Worm (Caenorhabditis elegans) whole organism, L2 larva: Measurements from ENCODE around the gene ttr-44.

Experiments used
- C34F6.9 ChIP-seq: fragments of 150-350 bp; optimal IDR thresholded peaks from 2 replicates; lab custom pipeline; 2014; ENCODE audit warnings: missing biosample characterization, missing genetic modification characterization
- F13H6.1 ChIP-seq: sonication (generic microtip); optimal IDR thresholded peaks from 2 replicates; lab custom pipeline; 2016; ENCODE audit warnings: missing genetic modification characterization, missing compliant biosample characterization
- Y55F3AM.14 ChIP-seq: fragments of 200-800 bp; sonication (Bioruptor generic); optimal IDR thresholded peaks from 2 replicates; lab custom pipeline; 2018; ENCODE audit warnings: mild to moderate bottlenecking, missing genetic modification characterization, missing compliant biosample characterization
- ZK546.5 ChIP-seq: sonication (generic microtip); optimal IDR thresholded peaks from 2 replicates; lab custom pipeline; 2017; ENCODE audit warnings: missing biosample characterization, missing genetic modification characterization
- aly-2 ChIP-seq: fragments of 150-350 bp; optimal IDR thresholded peaks from 2 replicates; lab custom pipeline; 2014; ENCODE audit warnings: missing biosample characterization, missing genetic modification characterization
- ama-1 ChIP-seq: fragments of 150-350 bp; optimal IDR thresholded peaks from 2 replicates; lab custom pipeline; 2018; ENCODE audit warnings: inconsistent platforms
- blmp-1 ChIP-seq: sonication (generic microtip); optimal IDR thresholded peaks from 2 replicates; lab custom pipeline; 2017; ENCODE audit warnings: missing genetic modification characterization, mild to moderate bottlenecking, missing compliant biosample characterization, antibody characterized with exemption, moderate library complexity; ENCODE audit not compliant: insufficient read depth
- ceh-16 ChIP-seq: fragments of 150-350 bp; optimal IDR thresholded peaks from 2 replicates; lab custom pipeline; 2014; ENCODE audit warnings: missing biosample characterization, missing genetic modification characterization
- ceh-82 ChIP-seq: fragments of 150-350 bp; optimal IDR thresholded peaks from 2 replicates; lab custom pipeline; 2014; ENCODE audit warnings: missing biosample characterization, missing genetic modification characterization
- crh-2 ChIP-seq: sonication (generic microtip); optimal IDR thresholded peaks from 2 replicates; lab custom pipeline; 2017; ENCODE audit warnings: missing biosample characterization, missing genetic modification characterization
- dmd-4 ChIP-seq: sonication (generic microtip); optimal IDR thresholded peaks from 2 replicates; lab custom pipeline; 2017; ENCODE audit warnings: missing biosample characterization, missing genetic modification characterization
- egl-27 ChIP-seq: sonication (generic microtip); optimal IDR thresholded peaks from 3 replicates; lab custom pipeline; 2017; ENCODE audit warnings: missing biosample characterization, missing genetic modification reagents, missing genetic modification characterization
- elt-3 ChIP-seq: sonication (generic microtip); optimal IDR thresholded peaks from 2 replicates; lab custom pipeline; 2017; ENCODE audit warnings: missing biosample characterization, missing genetic modification characterization
- fos-1 ChIP-seq: fragments of 150-350 bp; optimal IDR thresholded peaks from 2 replicates; lab custom pipeline; 2014; ENCODE audit warnings: missing biosample characterization, missing genetic modification characterization
- gmeb-1 ChIP-seq: fragments of 150-350 bp; optimal IDR thresholded peaks from 2 replicates; lab custom pipeline; 2014; ENCODE audit warnings: missing biosample characterization, missing genetic modification characterization
- lin-11 ChIP-seq: fragments of 150-350 bp; sonication (generic microtip); optimal IDR thresholded peaks from 2 replicates; lab custom pipeline; 2014; ENCODE audit warnings: missing biosample characterization, missing genetic modification characterization, inconsistent platforms, mixed read lengths
- lin-13 ChIP-seq: fragments of 150-350 bp; optimal IDR thresholded peaks from 2 replicates; lab custom pipeline; 2014; ENCODE audit warnings: missing biosample characterization, missing genetic modification reagents, missing genetic modification characterization
- lin-39 ChIP-seq: fragments of 150-350 bp; optimal IDR thresholded peaks from 2 replicates; lab custom pipeline; 2014; ENCODE audit warnings: missing biosample characterization, missing genetic modification reagents, missing genetic modification characterization
- lsy-2 ChIP-seq, 2 experiments: fragments of 150-350 bp in 1 of 2; sonication (generic microtip) in 1 of 2; optimal IDR thresholded peaks; 2 replicates each; lab custom pipeline; 2014 to 2017; ENCODE audit warnings: missing biosample characterization in 2 of 2, missing genetic modification characterization in 2 of 2
- mab-5 ChIP-seq: fragments of 150-350 bp; optimal IDR thresholded peaks from 2 replicates; lab custom pipeline; 2014; ENCODE audit warnings: missing biosample characterization, missing genetic modification characterization
- mbf-1 ChIP-seq: sonication (generic microtip); optimal IDR thresholded peaks from 2 replicates; lab custom pipeline; 2017; ENCODE audit warnings: missing biosample characterization, missing genetic modification characterization
- mdl-1 ChIP-seq, 2 experiments: fragments of 150-350 bp in 1 of 2; sonication (generic microtip) in 1 of 2; optimal IDR thresholded peaks; 2 replicates each; lab custom pipeline; 2017; ENCODE audit warnings: missing biosample characterization in 2 of 2, missing genetic modification characterization in 2 of 2
- nhr-10 ChIP-seq: sonication (generic microtip); optimal IDR thresholded peaks from 2 replicates; lab custom pipeline; 2017; ENCODE audit warnings: missing biosample characterization, missing genetic modification characterization
- nhr-11 ChIP-seq: fragments of 150-350 bp; optimal IDR thresholded peaks from 2 replicates; lab custom pipeline; 2014; ENCODE audit warnings: missing biosample characterization, missing genetic modification characterization
- nhr-12 ChIP-seq: fragments of 150-350 bp; optimal IDR thresholded peaks from 2 replicates; lab custom pipeline; 2014; ENCODE audit warnings: missing biosample characterization, missing genetic modification characterization
- nhr-129 ChIP-seq: fragments of 150-350 bp; optimal IDR thresholded peaks from 2 replicates; lab custom pipeline; 2014; ENCODE audit warnings: missing biosample characterization, missing genetic modification characterization
- nhr-21 ChIP-seq: fragments of 150-350 bp; optimal IDR thresholded peaks from 2 replicates; lab custom pipeline; 2014; ENCODE audit warnings: missing biosample characterization, missing genetic modification characterization
- nhr-25 ChIP-seq: fragments of 150-350 bp; sonication (generic microtip); optimal IDR thresholded peaks from 3 replicates; lab custom pipeline; 2014; ENCODE audit warnings: missing biosample characterization, missing genetic modification characterization
- nhr-6 ChIP-seq: fragments of 150-350 bp; optimal IDR thresholded peaks from 2 replicates; lab custom pipeline; 2014; ENCODE audit warnings: missing biosample characterization, missing genetic modification characterization
- nhr-77 ChIP-seq: fragments of 150-350 bp; optimal IDR thresholded peaks from 2 replicates; lab custom pipeline; 2014; ENCODE audit warnings: missing biosample characterization, missing genetic modification characterization
- peb-1 ChIP-seq: fragments of 150-350 bp; optimal IDR thresholded peaks from 2 replicates; lab custom pipeline; 2014; ENCODE audit warnings: missing biosample characterization, missing genetic modification characterization
- sem-4 ChIP-seq: fragments of 150-350 bp; optimal IDR thresholded peaks from 2 replicates; lab custom pipeline; 2014; ENCODE audit warnings: missing biosample characterization, missing genetic modification reagents, missing genetic modification characterization
- skn-1 ChIP-seq: sonication (generic microtip); optimal IDR thresholded peaks from 2 replicates; lab custom pipeline; 2017; ENCODE audit warnings: missing biosample characterization, missing genetic modification characterization
- sma-3 ChIP-seq: sonication (generic microtip); optimal IDR thresholded peaks from 2 replicates; lab custom pipeline; 2016; ENCODE audit warnings: missing genetic modification reagents, missing genetic modification characterization, missing compliant biosample characterization
- sma-9 ChIP-seq, 2 experiments: fragments of 150-350 bp in 1 of 2; sonication (generic microtip) in 1 of 2; optimal IDR thresholded peaks; 2 replicates each; lab custom pipeline; 2014 to 2016; ENCODE audit warnings: missing genetic modification characterization in 2 of 2, mild to moderate bottlenecking in 1 of 2, missing biosample characterization in 1 of 2, missing compliant biosample characterization in 1 of 2, missing genetic modification reagents in 1 of 2, moderate library complexity in 1 of 2
- snpc-4 ChIP-seq: fragments of 150-350 bp; optimal IDR thresholded peaks from 2 replicates; lab custom pipeline; 2014; ENCODE audit warnings: missing biosample characterization, missing genetic modification characterization
- unc-55 ChIP-seq: fragments of 150-350 bp; sonication (generic microtip); optimal IDR thresholded peaks from 3 replicates; lab custom pipeline; 2014; ENCODE audit warnings: missing biosample characterization, missing genetic modification reagents, missing genetic modification characterization
- unc-62 ChIP-seq: fragments of 150-350 bp; optimal IDR thresholded peaks from 2 replicates; lab custom pipeline; 2014; ENCODE audit warnings: missing biosample characterization, missing genetic modification reagents, missing genetic modification characterization
- zag-1 ChIP-seq: fragments of 150-350 bp; optimal IDR thresholded peaks from 2 replicates; lab custom pipeline; 2014; ENCODE audit warnings: missing biosample characterization, missing genetic modification characterization
- ztf-1 ChIP-seq: fragments of 200-800 bp; sonication (Bioruptor generic); conservative IDR thresholded peaks from 2 replicates; pipeline ENCODE4 v1.3.6; 2022; ENCODE audit warnings: missing genetic modification characterization, missing compliant biosample characterization
- ztf-4 ChIP-seq: fragments of 150-350 bp; optimal IDR thresholded peaks from 2 replicates; lab custom pipeline; 2014; ENCODE audit warnings: missing biosample characterization, missing genetic modification characterization

The ttr-44 gene

DNA sequence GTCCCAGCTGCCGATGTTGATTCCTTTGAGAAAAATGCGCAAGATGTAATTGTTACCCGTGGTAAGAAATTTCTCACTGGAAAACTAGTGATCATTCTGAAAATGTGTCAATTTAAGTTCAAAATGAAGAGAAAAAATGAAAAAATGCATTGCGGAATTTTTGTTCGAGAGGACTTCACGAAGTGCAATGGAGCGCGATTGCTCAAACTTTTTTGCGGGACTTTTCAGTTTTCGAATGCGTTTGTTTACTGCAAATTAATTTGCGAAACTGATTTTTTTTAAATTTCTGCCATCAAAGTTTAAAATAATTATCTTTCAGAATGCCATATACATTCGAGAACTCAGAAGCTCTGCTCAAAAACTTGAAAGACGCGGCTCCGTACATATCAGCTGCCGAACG, 38.0 kb upstream of the ttr-44 start, which contains the start of the genes nuaf-1 and bir-2 (continued):
- no peak for TF ChIP-seq blmp-1 (tag; lab: Kevin White, UChicago)
- no peak for TF ChIP-seq elt-3 (tag; lab: Kevin White, UChicago)
- no peak for TF ChIP-seq ama-1 (lab: Kevin White, UChicago)
- no peak for TF ChIP-seq nhr-6 (tag; lab: Kevin White, UChicago)
- TF ChIP-seq aly-2 (tag; lab: Kevin White, UChicago) = no peak
- no peak for TF ChIP-seq lin-39 (tag; lab: Kevin White, UChicago)
- no peak for TF ChIP-seq sem-4
- TF ChIP-seq zag-1 = no peak
- TF ChIP-seq fos-1 (tag; lab: Kevin White, UChicago) = peak; percentile 42
- no peak for TF ChIP-seq egl-27 (tag; lab: Kevin White, UChicago)
- no peak for TF ChIP-seq mdl-1 (tag; optimal IDR thresholded peaks at IDR 0.05; lab: Kevin White, UChicago)
- no peak for TF ChIP-seq dmd-4 (tag; lab: Kevin White, UChicago)
- peak; percentile 74 for TF ChIP-seq gmeb-1
- TF ChIP-seq lin-13 = peak; percentile 28
- TF ChIP-seq lin-11 (tag; lab: Kevin White, UChicago) = no peak
- TF ChIP-seq nhr-11 (tag; lab: Kevin White, UChicago) = no peak
- no peak for TF ChIP-seq nhr-77 (tag; lab: Kevin White, UChicago)
- TF ChIP-seq sma-3 (GFP tag; lab: Kevin White, UChicago) = peak; percentile 42
- peak; percentile 50 for TF ChIP-seq sma-9 (GFP tag; optimal IDR thresholded peaks at IDR 0.05; lab: Kevin White, UChicago)
- no peak for TF ChIP-seq sma-9 (tag; optimal IDR thresholded peaks at IDR 0.05; lab: Kevin White, UChicago)
- no peak for TF ChIP-seq unc-62 (GFP tag; lab: Kevin White, UChicago)
- TF ChIP-seq F13H6.1 = peak; percentile 31
- TF ChIP-seq ztf-4 (tag; lab: Kevin White, UChicago) = no peak
- peak; percentile 10 to 68 for TF ChIP-seq lsy-2 (tag; optimal IDR thresholded peaks at IDR 0.05; lab: Kevin White, UChicago)
- TF ChIP-seq, all 48 proteins: peak for 12

ce11 chrV:13566967-13567366, 36.4 kb upstream of the ttr-44 start:
- TF ChIP-seq Y55F3AM.14 (GFP tag; lab: Kevin White, UChicago) (peak; percentile 30), ama-1 (lab: Kevin White, UChicago) (peak; percentile 19), nhr-129 (peak; percentile 1), lsy-2 (tag; optimal IDR thresholded peaks at IDR 0.05; lab: Kevin White, UChicago) (peak in 1 of 2 experiments; percentile 11), snpc-4 (tag; lab: Kevin White, UChicago) (no peak), sma-9 (GFP tag; optimal IDR thresholded peaks at IDR 0.05; lab: Kevin White, UChicago) (no peak), sma-9 (tag; optimal IDR thresholded peaks at IDR 0.05; lab: Kevin White, UChicago) (no peak), sma-3 (GFP tag; lab: Kevin White, UChicago) (peak; percentile 25), nhr-21 (tag; lab: Kevin White, UChicago) (peak; percentile 15), egl-27 (tag; lab: Kevin White, UChicago) (no peak)
- TF ChIP-seq, all 48 proteins: peak for 6

DNA sequence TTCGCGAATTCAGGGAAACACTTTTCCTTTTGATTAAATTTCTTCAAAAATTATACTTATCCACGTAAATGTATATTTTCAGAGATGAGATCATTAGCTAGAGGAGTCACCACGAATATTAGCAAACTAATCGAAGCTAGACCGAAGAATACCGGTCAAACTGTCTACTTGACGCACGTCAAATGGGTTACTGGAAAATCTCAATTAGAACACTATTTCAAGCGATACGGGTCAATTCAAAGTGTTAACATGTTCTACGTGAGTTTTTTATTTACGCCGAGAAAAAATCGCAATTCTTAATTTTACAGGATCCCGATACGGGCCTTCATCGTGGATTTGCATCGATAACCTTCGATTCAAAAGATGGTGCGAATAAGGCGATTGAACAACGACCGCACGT, 35.2 kb upstream of the ttr-44 start, which contains the start of gene slrp-1:
Gene slrp-1 (plus strand): TSS at position 83 of the 400 bp plus-strand sequence.
- TF ChIP-seq unc-62 (GFP tag; lab: Kevin White, UChicago) (no peak), sma-3 (GFP tag; lab: Kevin White, UChicago) (no peak), nhr-12 (tag; lab: Kevin White, UChicago) (no peak), ztf-4 (tag; lab: Kevin White, UChicago) (no peak), zag-1 (no peak), aly-2 (tag; lab: Kevin White, UChicago) (no peak), snpc-4 (tag; lab: Kevin White, UChicago) (no peak), ama-1 (lab: Kevin White, UChicago) (no peak)

- TF ChIP-seq crh-2 (peak; percentile 96), ztf-1 (no peak), nhr-77 (tag; lab: Kevin White, UChicago) (no peak), nhr-12 (tag; lab: Kevin White, UChicago) (no peak), ceh-16 (tag; lab: Kevin White, UChicago) (no peak), nhr-25 (tag; lab: Kevin White, UChicago) (peak; percentile 94), lsy-2 (tag; optimal IDR thresholded peaks at IDR 0.05; lab: Kevin White, UChicago) (peak; percentile 47 to 91), peb-1 (tag; lab: Kevin White, UChicago) (no peak), ceh-82 (tag; lab: Kevin White, UChicago) (peak; percentile 22), F13H6.1 (peak; percentile 87), mbf-1 (tag; lab: Kevin White, UChicago) (no peak), nhr-10 (tag; lab: Kevin White, UChicago) (no peak), skn-1 (tag; lab: Kevin White, UChicago) (no peak), mdl-1 (tag; optimal IDR thresholded peaks at IDR 0.05; lab: Kevin White, UChicago) (peak in 1 of 2 experiments; percentile 65), lin-11 (tag; lab: Kevin White, UChicago) (no peak), fos-1 (tag; lab: Kevin White, UChicago) (peak; percentile 88), sma-9 (GFP tag; optimal IDR thresholded peaks at IDR 0.05; lab: Kevin White, UChicago) (peak; percentile 89), sma-9 (tag; optimal IDR thresholded peaks at IDR 0.05; lab: Kevin White, UChicago) (no peak), lin-39 (tag; lab: Kevin White, UChicago) (no peak), sma-3 (GFP tag; lab: Kevin White, UChicago) (peak; percentile 95), nhr-21 (tag; lab: Kevin White, UChicago) (peak; percentile 96), gmeb-1 (peak; percentile 88), ztf-4 (tag; lab: Kevin White, UChicago) (peak; percentile 76), unc-55 (GFP tag; lab: Kevin White, UChicago) (peak; percentile 85), zag-1 (peak; percentile 56), lin-13 (peak; percentile 68), ZK546.5 (tag; lab: Kevin White, UChicago) (no peak), blmp-1 (tag; lab: Kevin White, UChicago) (peak; percentile 75), sem-4 (peak; percentile 61), ama-1 (lab: Kevin White, UChicago) (peak; percentile 76), C34F6.9 (peak; percentile 98), egl-27 (tag; lab: Kevin White, UChicago) (peak; percentile 4), mab-5 (tag; lab: Kevin White, UChicago) (peak; percentile 59)
Measured at ce11 chrV:13565197-13565596, 34.7 kb upstream of the ttr-44 start.
